Fruit fly (Drosophila melanogaster): ENCODE results near the gene CG6769.
A peak's percentile ranks its signal among the peaks of the same experiment; 100 is the strongest.

CG6769 gene

dm6 chrX:17841923-17842322 is 18.9 kb upstream of the CG6769 start, which contains the start of gene Taf9 (continued):
- TF ChIP-seq CG1647 (GFP tag; optimal IDR thresholded peaks at IDR 0.05) (no peak), Max (GFP tag; optimal IDR thresholded peaks at IDR 0.05) (no peak), Sin3A (optimal IDR thresholded peaks at IDR 0.05) (peak; percentile 51), hkb (optimal IDR thresholded peaks at IDR 0.05) (no peak), hkb (GFP tag; IDR thresholded peaks at IDR 0.05) (no peak), CG9932 (GFP tag; IDR thresholded peaks at IDR 0.05) (peak; percentile 31; the same call in 1 of the 2 replicates), mld (GFP tag; IDR thresholded peaks at IDR 0.05; ENCODE audit: partially characterized antibody) (peak; percentile 60; the same call in 2 of the 3 replicates), NFAT (GFP tag; IDR thresholded peaks at IDR 0.05) (peak; percentile 67), CG8290 (GFP tag; optimal IDR thresholded peaks at IDR 0.05) (no peak), CG8290 (tag; optimal IDR thresholded peaks at IDR 0.05) (peak in 1 of 2 experiments; percentile 31), nerfin-1 (tag; optimal IDR thresholded peaks at IDR 0.05) (no peak), Lpt (GFP tag; optimal IDR thresholded peaks at IDR 0.05) (no peak), CG2875 (GFP tag; optimal IDR thresholded peaks at IDR 0.05) (no peak), Elba2 (GFP tag; optimal IDR thresholded peaks at IDR 0.05) (no peak), dysf (GFP tag; IDR thresholded peaks at IDR 0.05) (no peak), trh (GFP tag; optimal IDR thresholded peaks at IDR 0.05) (no peak), Rfx (GFP tag; IDR thresholded peaks at IDR 0.05) (peak; percentile 52), CG1603 (tag; optimal IDR thresholded peaks at IDR 0.05) (peak; percentile 56), CG16779 (GFP tag; IDR thresholded peaks at IDR 0.05) (no peak), gro (GFP tag; optimal IDR thresholded peaks at IDR 0.05) (peak; percentile 13), pzg (GFP tag; optimal IDR thresholded peaks at IDR 0.05) (peak; percentile 81), org-1 (GFP tag; optimal IDR thresholded peaks at IDR 0.05) (no peak), Hr51 (GFP tag; optimal IDR thresholded peaks at IDR 0.05) (no peak), CG16813 (GFP tag; IDR thresholded peaks at IDR 0.05; ENCODE audit: partially characterized antibody) (peak; percentile 89), dimm (GFP tag; IDR thresholded peaks at IDR 0.05) (no peak), exex (tag; optimal IDR thresholded peaks at IDR 0.05) (no peak), Rx (GFP tag; IDR thresholded peaks at IDR 0.05) (no peak), CG13123 (GFP tag; optimal IDR thresholded peaks at IDR 0.05) (no peak), crp (GFP tag; optimal IDR thresholded peaks at IDR 0.05) (peak in 1 of 2 experiments; percentile 26), CG3847 (GFP tag; IDR thresholded peaks at IDR 0.05) (peak; percentile 79), CG7963 (GFP tag; IDR thresholded peaks at IDR 0.05; ENCODE audit: partially characterized antibody) (peak; percentile 85), Med (GFP tag) (peak; percentile 83), lbe (GFP tag; optimal IDR thresholded peaks at IDR 0.05) (no peak), CG6791 (GFP tag; IDR thresholded peaks at IDR 0.05; ENCODE audit: partially characterized antibody) (peak; percentile 93), CG2120 (GFP tag; optimal IDR thresholded peaks at IDR 0.05) (peak; percentile 12), ato (GFP tag; IDR thresholded peaks at IDR 0.05; ENCODE audit: partially characterized antibody) (peak; percentile 61; the same call in 1 of the 2 replicates), schlank (tag; optimal IDR thresholded peaks at IDR 0.05) (no peak), nerfin-2 (GFP tag; IDR thresholded peaks at IDR 0.05; ENCODE audit: partially characterized antibody) (peak; percentile 84), CG14050 (GFP tag; IDR thresholded peaks at IDR 0.05) (no peak), CG15696 (tag; optimal IDR thresholded peaks at IDR 0.05) (no peak), Dbx (GFP tag; IDR thresholded peaks at IDR 0.05) (0 out of 3 replicates have a peak, but pooled peaks have one; percentile 15), Hey (tag; optimal IDR thresholded peaks at IDR 0.05) (no peak), psq (GFP tag; optimal IDR thresholded peaks at IDR 0.05) (no peak), Optix (GFP tag; IDR thresholded peaks at IDR 0.05) (no peak), CG2129 (GFP tag; IDR thresholded peaks at IDR 0.05; ENCODE audit: partially characterized antibody) (peak; percentile 76), Trl (optimal IDR thresholded peaks at IDR 0.05) (no peak), Trl (GFP tag; optimal IDR thresholded peaks at IDR 0.05) (no peak), sr (GFP tag; IDR thresholded peaks at IDR 0.05) (no peak), CG15514 (GFP tag; optimal IDR thresholded peaks at IDR 0.05) (peak; percentile 31), lmd (GFP tag; IDR thresholded peaks at IDR 0.05) (peak; percentile 13; the same call in 1 of the 2 replicates), CG15073 (GFP tag; optimal IDR thresholded peaks at IDR 0.05) (no peak), wek (GFP tag; optimal IDR thresholded peaks at IDR 0.05) (no peak)

All from whole organism, embryonic.